Fruit fly (Drosophila melanogaster): ENCODE results near the gene CG6443.

dm6 chr2L:10688764-10689163, 40.0 kb upstream of the CG6443 start:
- TF ChIP-seq CG8632 (GFP tag; optimal IDR thresholded peaks at IDR 0.05) (no peak), CG8319 (GFP tag; optimal IDR thresholded peaks at IDR 0.05) (no peak), topi (GFP tag; optimal IDR thresholded peaks at IDR 0.05) (no peak), Ets21C (GFP tag; optimal IDR thresholded peaks at IDR 0.05) (no peak), Gug (GFP tag; IDR thresholded peaks at IDR 0.05) (no peak), Sox102F (GFP tag; optimal IDR thresholded peaks at IDR 0.05) (no peak)

Data from whole organism, prepupa.